Worm (Caenorhabditis elegans) whole organism, midembryonic: ENCODE data around the gene C47A4.3.

Experiments
- T22C8.4 ChIP-seq: fragments of 200-800 bp; sonication (Bioruptor generic); IDR thresholded peaks from 2 replicates; pipeline ENCODE4 v1.3.6; 2022; ENCODE audit warnings: missing genetic modification characterization, missing compliant biosample characterization
- ztf-23 ChIP-seq: fragments of 200-800 bp; sonication (Bioruptor generic); IDR thresholded peaks from 2 replicates; pipeline ENCODE4 v1.3.6; 2022; ENCODE audit warnings: missing genetic modification reagents, missing genetic modification characterization, missing compliant biosample characterization
- ztf-29 ChIP-seq: fragments of 200-800 bp; sonication (Bioruptor generic); IDR thresholded peaks from 2 replicates; pipeline ENCODE4 v1.3.6; 2022; ENCODE audit warnings: missing genetic modification reagents, missing genetic modification characterization, missing compliant biosample characterization

- TF ChIP-seq ztf-29 (GFP tag; lab: Robert Waterston, UW) (no peak), ztf-23 (GFP tag; lab: Robert Waterston, UW) (no peak), T22C8.4 (no peak)
Measured at ce11 chrIV:13778710-13779109, 36.6 kb upstream of the C47A4.3 start, which contains the start of gene gly-10.
